Fruit fly (Drosophila melanogaster) whole organism, embryonic: ENCODE measurements around the gene CG3652.

Experiments used
- ATbp ChIP-seq: fragments of 200-800 bp; sonication (Bioruptor generic); optimal IDR thresholded peaks from 2 replicates; lab custom pipeline; 2017; ENCODE audit warnings: missing biosample characterization, mild to moderate bottlenecking, missing genetic modification characterization, missing genetic modification reagents
- Bdp1 ChIP-seq: fragments of 200-800 bp; sonication (Bioruptor generic); optimal IDR thresholded peaks from 3 replicates; lab custom pipeline; 2016; ENCODE audit warnings: missing biosample characterization, missing genetic modification characterization
- CG11695 ChIP-seq: fragments of 200-800 bp; sonication (Bioruptor generic); IDR thresholded peaks from 3 replicates; pipeline ENCODE4 v1.3.6; 2022; ENCODE audit warnings: missing biosample characterization, missing genetic modification characterization
- CG12769 ChIP-seq: fragments of 200-800 bp; sonication (Bioruptor generic); optimal IDR thresholded peaks from 2 replicates; lab custom pipeline; 2019; ENCODE audit warnings: missing biosample characterization, mild to moderate bottlenecking, missing genetic modification characterization, moderate library complexity
- CG13894 ChIP-seq: fragments of 200-800 bp; sonication (Bioruptor generic); optimal IDR thresholded peaks from 3 replicates; lab custom pipeline; 2018; ENCODE audit warnings: missing biosample characterization, mild to moderate bottlenecking, missing genetic modification characterization, moderate library complexity
- CG14050 ChIP-seq: fragments of 200-800 bp; sonication (Bioruptor generic); IDR thresholded peaks from 3 replicates; pipeline ENCODE4 v1.3.6; 2022; ENCODE audit warnings: missing biosample characterization, missing genetic modification characterization
- CG14441 ChIP-seq: fragments of 200-800 bp; sonication (Bioruptor generic); IDR thresholded peaks from 2 replicates; pipeline ENCODE4 v1.3.6; 2022; ENCODE audit warnings: missing biosample characterization, missing genetic modification characterization
- CG15479 ChIP-seq: fragments of 200-800 bp; sonication (Bioruptor generic); optimal IDR thresholded peaks from 3 replicates; lab custom pipeline; 2019; ENCODE audit warnings: missing biosample characterization, mild to moderate bottlenecking, missing genetic modification characterization, moderate library complexity
- CG1602 ChIP-seq: fragments of 200-800 bp; sonication (Bioruptor generic); optimal IDR thresholded peaks from 3 replicates; lab custom pipeline; 2016; ENCODE audit warnings: missing biosample characterization, missing genetic modification characterization
- CG17802 ChIP-seq: fragments of 200-800 bp; sonication (Bioruptor generic); optimal IDR thresholded peaks from 2 replicates; lab custom pipeline; 2018; ENCODE audit warnings: missing biosample characterization, mild to moderate bottlenecking, missing genetic modification characterization, moderate library complexity
- CG18764 ChIP-seq: fragments of 200-800 bp; sonication (Bioruptor generic); optimal IDR thresholded peaks from 3 replicates; lab custom pipeline; 2016; ENCODE audit warnings: missing biosample characterization, missing genetic modification characterization
- CG33213 ChIP-seq: fragments of 200-800 bp; sonication (Bioruptor generic); optimal IDR thresholded peaks from 3 replicates; lab custom pipeline; 2016; ENCODE audit warnings: missing biosample characterization, missing genetic modification characterization
- CG4328 ChIP-seq: fragments of 200-800 bp; sonication (Bioruptor generic); optimal IDR thresholded peaks from 3 replicates; lab custom pipeline; 2017; ENCODE audit warnings: missing biosample characterization, missing genetic modification reagents, missing genetic modification characterization
- CG4707 ChIP-seq: fragments of 200-800 bp; sonication (Bioruptor generic); optimal IDR thresholded peaks from 2 replicates; lab custom pipeline; 2018; ENCODE audit warnings: missing biosample characterization, mild to moderate bottlenecking, missing genetic modification characterization, moderate library complexity
- CG4820 ChIP-seq: fragments of 200-800 bp; sonication (Bioruptor generic); optimal IDR thresholded peaks from 3 replicates; lab custom pipeline; 2016; ENCODE audit warnings: missing biosample characterization, missing genetic modification characterization
- CG6791 ChIP-seq: fragments of 200-800 bp; sonication (Bioruptor generic); IDR thresholded peaks from 3 replicates; pipeline ENCODE4 v1.3.6; 2022; ENCODE audit warnings: missing biosample characterization, missing genetic modification characterization; ENCODE audit not compliant: partially characterized antibody
- CG7357 ChIP-seq: fragments of 200-800 bp; sonication (Bioruptor generic); IDR thresholded peaks from 3 replicates; pipeline ENCODE4 v1.3.6; 2022; ENCODE audit warnings: missing biosample characterization, missing genetic modification characterization
- CG7963 ChIP-seq: fragments of 200-800 bp; sonication (Bioruptor generic); IDR thresholded peaks from 3 replicates; pipeline ENCODE4 v1.3.6; 2022; ENCODE audit warnings: missing biosample characterization, missing genetic modification characterization; ENCODE audit not compliant: partially characterized antibody
- CG7987 ChIP-seq: fragments of 200-800 bp; sonication (Bioruptor generic); optimal IDR thresholded peaks from 2 replicates; lab custom pipeline; 2018; ENCODE audit warnings: missing biosample characterization, mild to moderate bottlenecking, missing genetic modification characterization, moderate library complexity
- CG8281 ChIP-seq: fragments of 200-800 bp; sonication (Bioruptor generic); optimal IDR thresholded peaks from 2 replicates; lab custom pipeline; 2018; ENCODE audit warnings: missing biosample characterization, mild to moderate bottlenecking, missing genetic modification characterization, moderate library complexity
- CG9817 ChIP-seq: fragments of 200-800 bp; sonication (Bioruptor generic); optimal IDR thresholded peaks from 2 replicates; lab custom pipeline; 2018; ENCODE audit warnings: missing biosample characterization, mild to moderate bottlenecking, missing genetic modification characterization, moderate library complexity
- Dp ChIP-seq: fragments of 200-800 bp; sonication (Bioruptor generic); optimal IDR thresholded peaks from 2 replicates; lab custom pipeline; 2018; ENCODE audit warnings: missing biosample characterization, mild to moderate bottlenecking, missing genetic modification characterization, moderate library complexity
- E2f1 ChIP-seq: fragments of 200-800 bp; sonication (Bioruptor generic); IDR thresholded peaks from 2 replicates; pipeline ENCODE4 v1.3.6; 2022; ENCODE audit warnings: missing biosample characterization, missing genetic modification characterization
- Gug ChIP-seq: fragments of 200-800 bp; sonication (Bioruptor generic); IDR thresholded peaks from 4 replicates; pipeline ENCODE4 v1.3.6; 2022; ENCODE audit warnings: missing biosample characterization, missing genetic modification characterization
- Hmx ChIP-seq: fragments of 200-800 bp; sonication (Bioruptor generic); optimal IDR thresholded peaks from 2 replicates; lab custom pipeline; 2016; ENCODE audit warnings: missing biosample characterization, missing genetic modification characterization
- Lhr ChIP-seq: fragments of 200-800 bp; sonication (Bioruptor generic); optimal IDR thresholded peaks from 3 replicates; lab custom pipeline; 2017; ENCODE audit warnings: mild to moderate bottlenecking, missing biosample characterization, missing genetic modification reagents, missing genetic modification characterization
- NK7.1 ChIP-seq: fragments of 200-800 bp; sonication (Bioruptor generic); optimal IDR thresholded peaks from 3 replicates; lab custom pipeline; 2016; ENCODE audit warnings: missing biosample characterization, missing genetic modification characterization
- Rx ChIP-seq: fragments of 200-800 bp; sonication (Bioruptor generic); IDR thresholded peaks from 2 replicates; pipeline ENCODE4 v1.3.6; 2022; ENCODE audit warnings: missing biosample characterization, missing genetic modification characterization
- Sry-β ChIP-seq: fragments of 200-800 bp; sonication (Bioruptor generic); optimal IDR thresholded peaks from 2 replicates; lab custom pipeline; 2018; ENCODE audit warnings: missing biosample characterization, mild to moderate bottlenecking, missing genetic modification characterization, moderate library complexity
- Sry-δ ChIP-seq: fragments of 200-800 bp; sonication (Bioruptor generic); optimal IDR thresholded peaks from 2 replicates; lab custom pipeline; 2016; ENCODE audit warnings: missing biosample characterization, missing genetic modification characterization
- Ssrp ChIP-seq: fragments of 200-800 bp; sonication (Bioruptor generic); optimal IDR thresholded peaks from 2 replicates; lab custom pipeline; 2018; ENCODE audit warnings: missing biosample characterization, mild to moderate bottlenecking, missing genetic modification characterization, moderate library complexity
- Xbp1 ChIP-seq: fragments of 200-800 bp; sonication (Bioruptor generic); optimal IDR thresholded peaks from 3 replicates; lab custom pipeline; 2016; ENCODE audit warnings: missing biosample characterization, mild to moderate bottlenecking, missing genetic modification characterization
- ac ChIP-seq: fragments of 200-800 bp; sonication (Bioruptor generic); optimal IDR thresholded peaks from 3 replicates; lab custom pipeline; 2017; ENCODE audit warnings: missing biosample characterization, mild to moderate bottlenecking, missing genetic modification characterization
- bab2 ChIP-seq: fragments of 200-800 bp; sonication (Bioruptor generic); optimal IDR thresholded peaks from 2 replicates; lab custom pipeline; 2016; ENCODE audit warnings: missing biosample characterization, missing genetic modification characterization
- bigmax ChIP-seq: fragments of 200-800 bp; sonication (Bioruptor generic); optimal IDR thresholded peaks from 2 replicates; lab custom pipeline; 2018; ENCODE audit warnings: missing biosample characterization, mild to moderate bottlenecking, missing genetic modification characterization
- croc ChIP-seq: fragments of 200-800 bp; sonication (Bioruptor generic); conservative IDR thresholded peaks from 3 replicates; pipeline ENCODE4 v1.3.6; 2022; ENCODE audit warnings: missing biosample characterization, missing genetic modification characterization
- crol ChIP-seq: fragments of 200-800 bp; sonication (Bioruptor generic); IDR thresholded peaks from 2 replicates; pipeline ENCODE4 v1.3.6; 2022; ENCODE audit warnings: missing biosample characterization, missing genetic modification characterization
- gce ChIP-seq: fragments of 200-800 bp; sonication (Bioruptor generic); IDR thresholded peaks from 3 replicates; pipeline ENCODE4 v1.3.6; 2022; ENCODE audit warnings: missing biosample characterization, missing genetic modification characterization
- hkb ChIP-seq, 2 experiments: fragments of 200-800 bp in 1 of 2; fragments of >200 bp in 1 of 2; sonication (Bioruptor generic) in 1 of 2; IDR thresholded peaks in 1 of 2; optimal IDR thresholded peaks in 1 of 2; 2 replicates each; pipeline versions ENCODE4 v1.3.6 to Lab custom; 2017 to 2022; ENCODE audit warnings: missing biosample characterization in 1 of 2, missing genetic modification characterization in 1 of 2
- jing ChIP-seq: fragments of 200-800 bp; sonication (Bioruptor generic); optimal IDR thresholded peaks from 2 replicates; lab custom pipeline; 2018; ENCODE audit warnings: missing biosample characterization, mild to moderate bottlenecking, missing genetic modification characterization
- kah ChIP-seq: fragments of 200-800 bp; sonication (Bioruptor generic); optimal IDR thresholded peaks from 2 replicates; lab custom pipeline; 2018; ENCODE audit warnings: missing biosample characterization, mild to moderate bottlenecking, missing genetic modification characterization
- onecut ChIP-seq: fragments of 200-800 bp; sonication (Bioruptor generic); IDR thresholded peaks from 2 replicates; pipeline ENCODE4 v1.3.6; 2022; ENCODE audit warnings: missing biosample characterization, missing genetic modification characterization
- pnt ChIP-seq: fragments of 200-800 bp; sonication (Bioruptor generic); optimal IDR thresholded peaks from 3 replicates; lab custom pipeline; 2016; ENCODE audit warnings: missing biosample characterization, missing genetic modification characterization
- sd ChIP-seq: fragments of 200-800 bp; sonication (Bioruptor generic); optimal IDR thresholded peaks from 3 replicates; lab custom pipeline; 2018; ENCODE audit warnings: missing biosample characterization, mild to moderate bottlenecking, missing genetic modification characterization, moderate library complexity
- so ChIP-seq: fragments of 200-800 bp; sonication (Bioruptor generic); IDR thresholded peaks from 3 replicates; pipeline ENCODE4 v1.3.6; 2022; ENCODE audit warnings: missing biosample characterization, missing genetic modification characterization
- tap ChIP-seq: fragments of 200-800 bp; optimal IDR thresholded peaks from 3 replicates; lab custom pipeline; 2019; ENCODE audit warnings: missing biosample characterization, mild to moderate bottlenecking, missing genetic modification characterization, moderate library complexity
- tin ChIP-seq: fragments of 200-800 bp; sonication (Bioruptor generic); optimal IDR thresholded peaks from 3 replicates; lab custom pipeline; 2016; ENCODE audit warnings: missing biosample characterization, missing genetic modification characterization
- ttk ChIP-seq: fragments of 200-800 bp; sonication (Bioruptor generic); IDR thresholded peaks from 2 replicates; pipeline ENCODE4 v2.1.2; 2022; ENCODE audit warnings: missing biosample characterization, missing genetic modification characterization
- vvl ChIP-seq: fragments of 200-800 bp; sonication (Bioruptor generic); IDR thresholded peaks from 2 replicates; pipeline ENCODE4 v1.3.6; 2022; ENCODE audit warnings: missing biosample characterization, missing genetic modification characterization
- zen ChIP-seq: fragments of 200-800 bp; sonication (Bioruptor generic); optimal IDR thresholded peaks from 3 replicates; lab custom pipeline; 2018; ENCODE audit warnings: missing biosample characterization, mild to moderate bottlenecking, missing genetic modification characterization, moderate library complexity

The CG3652 gene

dm6 chr2L:4393842-4394421, at the start of gene CG3652 (continued):
- TF ChIP-seq Xbp1: peak; percentile 49
- TF ChIP-seq CG4707 (GFP tag; lab: Kevin White, UChicago): no peak
- TF ChIP-seq zen (tag; lab: Kevin White, UChicago): peak; percentile 21
- TF ChIP-seq CG12769 (tag; lab: Kevin White, UChicago): no peak
- TF ChIP-seq CG7963 (GFP tag; lab: Robert Waterston, UW): no peak
- TF ChIP-seq CG18764 (GFP tag; lab: Kevin White, UChicago): no peak
- TF ChIP-seq CG4820: no peak
- no peak for TF ChIP-seq CG8281 (tag; lab: Kevin White, UChicago)
- no peak for TF ChIP-seq CG14050
- peak; percentile 48 for TF ChIP-seq vvl (GFP tag; lab: Robert Waterston, UW)
- no peak for TF ChIP-seq ttk
- TF ChIP-seq Bdp1: no peak
- TF ChIP-seq E2f1: no peak
- TF ChIP-seq so: no peak
- TF ChIP-seq jing (GFP tag; lab: Kevin White, UChicago): no peak
- peak; percentile 21 for TF ChIP-seq Lhr (GFP tag; lab: Kevin White, UChicago)
- no peak for TF ChIP-seq CG14441
- TF ChIP-seq Ssrp (tag; lab: Kevin White, UChicago): peak; percentile 11
- TF ChIP-seq Gug (GFP tag; lab: Robert Waterston, UW): peak; percentile 12; the same call in 1 of the 4 replicates
- TF ChIP-seq onecut: no peak
- TF ChIP-seq Dp: peak; percentile 68
- no peak for TF ChIP-seq NK7.1 (GFP tag; lab: Kevin White, UChicago)
- TF ChIP-seq sd (tag; lab: Kevin White, UChicago): no peak
- TF ChIP-seq ATbp (GFP tag; lab: Kevin White, UChicago): no peak
- no peak for TF ChIP-seq ac
- peak; percentile 75 for TF ChIP-seq Sry-δ (GFP tag; lab: Kevin White, UChicago)
- TF ChIP-seq bab2: peak; percentile 23
- no peak for TF ChIP-seq CG13894 (tag; lab: Kevin White, UChicago)
- TF ChIP-seq bigmax (GFP tag; lab: Kevin White, UChicago): no peak
- no peak for TF ChIP-seq CG17802
- TF ChIP-seq CG33213: no peak
- TF ChIP-seq pnt (GFP tag; lab: Kevin White, UChicago): peak; percentile 34
- peak; percentile 33 for TF ChIP-seq tin (GFP tag; lab: Kevin White, UChicago)
- TF ChIP-seq Hmx (GFP tag; lab: Kevin White, UChicago): no peak
- no peak for TF ChIP-seq CG9817 (tag; lab: Kevin White, UChicago)
- TF ChIP-seq croc: no peak
- no peak for TF ChIP-seq kah (GFP tag; lab: Kevin White, UChicago)
- TF ChIP-seq Rx (GFP tag; lab: Robert Waterston, UW): no peak
- peak; percentile 82 for TF ChIP-seq Sry-β (GFP tag; lab: Kevin White, UChicago)
- TF ChIP-seq CG15479 (GFP tag; lab: Kevin White, UChicago): no peak
- TF ChIP-seq CG7357 (GFP tag; lab: Robert Waterston, UW): 0 out of 3 replicates have a peak, but pooled peaks have one; percentile 36
- peak; percentile 20 for TF ChIP-seq hkb (optimal IDR thresholded peaks at IDR 0.05; lab: Kevin White, UChicago)
- TF ChIP-seq hkb (GFP tag; IDR thresholded peaks at IDR 0.05; lab: Robert Waterston, UW): no peak
- TF ChIP-seq CG1602 (GFP tag; lab: Kevin White, UChicago): no peak
- TF ChIP-seq CG6791 (GFP tag; lab: Robert Waterston, UW): peak; percentile 46; the same call in 1 of the 3 replicates
- no peak for TF ChIP-seq crol (GFP tag; lab: Robert Waterston, UW)
- no peak for TF ChIP-seq gce (GFP tag; lab: Robert Waterston, UW)
- TF ChIP-seq tap (tag; lab: Kevin White, UChicago): no peak
- no peak for TF ChIP-seq CG7987 (GFP tag; lab: Kevin White, UChicago)
- TF ChIP-seq CG11695 (GFP tag; lab: Robert Waterston, UW): no peak
- TF ChIP-seq CG4328 (GFP tag; lab: Kevin White, UChicago): no peak
